Fruit fly (Drosophila melanogaster): ENCODE measurements around the gene mthl15.

Gene mthl15

dm6 chr2L:10238726-10239652, 872 bp upstream of the mthl15 start, which contains the start of gene me31B (continued):
- TF ChIP-seq Hr3 (GFP tag; optimal IDR thresholded peaks at IDR 0.05) = no peak
- TF ChIP-seq CG14441 (GFP tag; IDR thresholded peaks at IDR 0.05) = no peak
- no peak for TF ChIP-seq hbn (GFP tag; IDR thresholded peaks at IDR 0.05; ENCODE audit: partially characterized antibody)
- peak; percentile 15 for TF ChIP-seq sd (tag; optimal IDR thresholded peaks at IDR 0.05)
- TF ChIP-seq kni (GFP tag; optimal IDR thresholded peaks at IDR 0.05) = no peak
- TF ChIP-seq sug (tag; optimal IDR thresholded peaks at IDR 0.05) = no peak
- no peak for TF ChIP-seq CG3838 (GFP tag; optimal IDR thresholded peaks at IDR 0.05)
- no peak for TF ChIP-seq CG3847 (GFP tag; IDR thresholded peaks at IDR 0.05)
- TF ChIP-seq bbx (GFP tag; IDR thresholded peaks at IDR 0.05; ENCODE audit: partially characterized antibody) = no peak
- TF ChIP-seq row (GFP tag; IDR thresholded peaks at IDR 0.05) = peak; percentile 75; the same call in 2 of the 3 replicates
- peak; percentile 38 for TF ChIP-seq CG12942 (GFP tag; optimal IDR thresholded peaks at IDR 0.05)
- TF ChIP-seq eve (GFP tag; optimal IDR thresholded peaks at IDR 0.05) = no peak
- TF ChIP-seq CG10209 (GFP tag; optimal IDR thresholded peaks at IDR 0.05) = no peak
- peak; percentile 61 for TF ChIP-seq nmo (GFP tag; optimal IDR thresholded peaks at IDR 0.05)
- TF ChIP-seq CG31224 (GFP tag; IDR thresholded peaks at IDR 0.05) = no peak
- TF ChIP-seq Med (GFP tag) = peak; percentile 27
- TF ChIP-seq CG9215 (GFP tag; IDR thresholded peaks at IDR 0.05) = no peak
- no peak for TF ChIP-seq Ptx1 (GFP tag; IDR thresholded peaks at IDR 0.05)
- TF ChIP-seq phol (tag; optimal IDR thresholded peaks at IDR 0.05) = peak; percentile 60
- no peak for TF ChIP-seq peb (GFP tag; IDR thresholded peaks at IDR 0.05)
- no peak for TF ChIP-seq HHEX (GFP tag; optimal IDR thresholded peaks at IDR 0.05)
- no peak for TF ChIP-seq CG6683 (GFP tag; optimal IDR thresholded peaks at IDR 0.05)
- TF ChIP-seq CG11723 (GFP tag; optimal IDR thresholded peaks at IDR 0.05) = peak; percentile 97
- no peak for TF ChIP-seq Meics (GFP tag; optimal IDR thresholded peaks at IDR 0.05)
- no peak for TF ChIP-seq CG10543 (GFP tag; optimal IDR thresholded peaks at IDR 0.05)
- no peak for TF ChIP-seq nom (GFP tag; optimal IDR thresholded peaks at IDR 0.05)
- no peak for TF ChIP-seq bigmax (GFP tag; optimal IDR thresholded peaks at IDR 0.05)
- TF ChIP-seq TFAM (GFP tag; optimal IDR thresholded peaks at IDR 0.05) = no peak
- no peak for TF ChIP-seq Poxn (GFP tag; IDR thresholded peaks at IDR 0.05)
- TF ChIP-seq CG10321 (GFP tag; IDR thresholded peaks at IDR 0.05) = no peak
- TF ChIP-seq CG14710 (tag; optimal IDR thresholded peaks at IDR 0.05) = peak; percentile 33
- no peak for TF ChIP-seq btn (GFP tag; optimal IDR thresholded peaks at IDR 0.05)
- TF ChIP-seq CG7987 (GFP tag; optimal IDR thresholded peaks at IDR 0.05) = no peak
- no peak for TF ChIP-seq CG11456 (GFP tag; IDR thresholded peaks at IDR 0.05)
- no peak for TF ChIP-seq CG12299 (tag; optimal IDR thresholded peaks at IDR 0.05)
- no peak for TF ChIP-seq ind (GFP tag; optimal IDR thresholded peaks at IDR 0.05)
- no peak for TF ChIP-seq Hr78 (GFP tag; optimal IDR thresholded peaks at IDR 0.05)
- TF ChIP-seq Ets65A (GFP tag) = no peak
- no peak for TF ChIP-seq CG14965 (GFP tag; optimal IDR thresholded peaks at IDR 0.05; ENCODE audit: borderline replicate concordance)
- no peak for TF ChIP-seq dpn (GFP tag; optimal IDR thresholded peaks at IDR 0.05)
- TF ChIP-seq CkIIα-i1 (GFP tag; IDR thresholded peaks at IDR 0.05) = no peak
- no peak for TF ChIP-seq CG4424 (GFP tag; optimal IDR thresholded peaks at IDR 0.05)
- no peak for TF ChIP-seq trem (tag; optimal IDR thresholded peaks at IDR 0.05)
- TF ChIP-seq CG13624 (GFP tag; optimal IDR thresholded peaks at IDR 0.05) = no peak
- TF ChIP-seq pan (optimal IDR thresholded peaks at IDR 0.05) = no peak
- TF ChIP-seq pan (GFP tag; optimal IDR thresholded peaks at IDR 0.05 in 1 of 2, IDR thresholded peaks at IDR 0.05 in 1 of 2) = no peak
- peak; percentile 70; the same call in 1 of the 3 replicates for TF ChIP-seq CG17361 (GFP tag; IDR thresholded peaks at IDR 0.05)
- no peak for TF ChIP-seq CG4820 (GFP tag; optimal IDR thresholded peaks at IDR 0.05)
- TF ChIP-seq dm (GFP tag; optimal IDR thresholded peaks at IDR 0.05) = no peak

All from whole organism, embryonic.